Fruit fly (Drosophila melanogaster) whole organism, embryonic: ENCODE results near the gene sinu.
A peak's percentile ranks its signal among the peaks of the same experiment; 100 is the strongest.

ENCODE experiments used
- Atf3 ChIP-seq: fragments of 200-800 bp; sonication (Bioruptor generic); optimal IDR thresholded peaks from 3 replicates; lab custom pipeline; 2016; ENCODE audit warnings: missing biosample characterization, missing genetic modification characterization
- CG12155 ChIP-seq: fragments of 200-800 bp; sonication (Bioruptor generic); optimal IDR thresholded peaks from 3 replicates; lab custom pipeline; 2016; ENCODE audit warnings: missing biosample characterization, missing genetic modification characterization
- CG1233 ChIP-seq: fragments of 200-800 bp; sonication (Bioruptor generic); optimal IDR thresholded peaks from 4 replicates; lab custom pipeline; 2018; ENCODE audit warnings: missing biosample characterization, mild to moderate bottlenecking, missing genetic modification characterization
- CG12391 ChIP-seq: fragments of 200-800 bp; sonication (Bioruptor generic); optimal IDR thresholded peaks from 3 replicates; lab custom pipeline; 2018; ENCODE audit warnings: missing biosample characterization, mild to moderate bottlenecking, missing genetic modification characterization, moderate library complexity
- CG12659 ChIP-seq: fragments of 200-800 bp; sonication (Bioruptor generic); optimal IDR thresholded peaks from 3 replicates; lab custom pipeline; 2017; ENCODE audit warnings: mild to moderate bottlenecking, missing biosample characterization, missing genetic modification reagents, missing genetic modification characterization
- CG13123 ChIP-seq: fragments of 200-800 bp; sonication (Bioruptor generic); optimal IDR thresholded peaks from 2 replicates; lab custom pipeline; 2016; ENCODE audit warnings: missing biosample characterization, missing genetic modification characterization
- CG13287 ChIP-seq: fragments of 200-800 bp; sonication (Bioruptor generic); IDR thresholded peaks from 2 replicates; pipeline ENCODE4 v1.3.6; 2022; ENCODE audit warnings: missing biosample characterization, missing genetic modification characterization; ENCODE audit not compliant: partially characterized antibody
- CG14860 ChIP-seq: fragments of 200-800 bp; sonication (Bioruptor generic); IDR thresholded peaks from 3 replicates; pipeline ENCODE4 v1.3.6; 2022; ENCODE audit warnings: missing biosample characterization, missing genetic modification characterization; ENCODE audit not compliant: partially characterized antibody
- CG1602 ChIP-seq: fragments of 200-800 bp; sonication (Bioruptor generic); optimal IDR thresholded peaks from 3 replicates; lab custom pipeline; 2016; ENCODE audit warnings: missing biosample characterization, missing genetic modification characterization
- CG18262 ChIP-seq: fragments of 200-800 bp; optimal IDR thresholded peaks from 3 replicates; lab custom pipeline; 2019; ENCODE audit warnings: missing biosample characterization, mild to moderate bottlenecking, missing genetic modification characterization, moderate library complexity
- CG33213 ChIP-seq: fragments of 200-800 bp; sonication (Bioruptor generic); optimal IDR thresholded peaks from 3 replicates; lab custom pipeline; 2016; ENCODE audit warnings: missing biosample characterization, missing genetic modification characterization
- CG4820 ChIP-seq: fragments of 200-800 bp; sonication (Bioruptor generic); optimal IDR thresholded peaks from 3 replicates; lab custom pipeline; 2016; ENCODE audit warnings: missing biosample characterization, missing genetic modification characterization
- CG7372 ChIP-seq: fragments of 200-800 bp; sonication (Bioruptor generic); IDR thresholded peaks from 2 replicates; pipeline ENCODE4 v1.3.6; 2022; ENCODE audit warnings: missing biosample characterization, missing genetic modification characterization
- CG7839 ChIP-seq: fragments of 200-800 bp; sonication (Bioruptor generic); optimal IDR thresholded peaks from 3 replicates; lab custom pipeline; 2018; ENCODE audit warnings: missing biosample characterization, mild to moderate bottlenecking, missing genetic modification characterization, moderate library complexity
- CG7928 ChIP-seq: fragments of 200-800 bp; sonication (Bioruptor generic); optimal IDR thresholded peaks from 2 replicates; lab custom pipeline; 2017; ENCODE audit warnings: missing biosample characterization, mild to moderate bottlenecking, missing genetic modification characterization
- CG8765 ChIP-seq: fragments of 200-800 bp; sonication (Bioruptor generic); IDR thresholded peaks from 2 replicates; pipeline ENCODE4 v1.3.6; 2022; ENCODE audit warnings: missing biosample characterization, missing genetic modification characterization
- CG9932 ChIP-seq: fragments of 200-800 bp; sonication (Bioruptor generic); IDR thresholded peaks from 2 replicates; pipeline ENCODE4 v1.3.6; 2022; ENCODE audit warnings: missing biosample characterization, missing genetic modification characterization
- CkIIα-i1 ChIP-seq: fragments of 200-800 bp; sonication (Bioruptor generic); IDR thresholded peaks from 2 replicates; pipeline ENCODE4 v1.3.6; 2022; ENCODE audit warnings: missing biosample characterization, missing genetic modification characterization
- CoRest ChIP-seq: fragments of 200-800 bp; sonication (Bioruptor generic); optimal IDR thresholded peaks from 3 replicates; lab custom pipeline; 2018; ENCODE audit warnings: missing biosample characterization, mild to moderate bottlenecking, missing genetic modification characterization, moderate library complexity
- Ets65A ChIP-seq: fragments of 200-800 bp; sonication (Bioruptor generic); peaks from one replicate; lab custom pipeline; 2016; ENCODE audit warnings: missing biosample characterization, missing genetic modification characterization
- Gug ChIP-seq: fragments of 200-800 bp; sonication (Bioruptor generic); IDR thresholded peaks from 4 replicates; pipeline ENCODE4 v1.3.6; 2022; ENCODE audit warnings: missing biosample characterization, missing genetic modification characterization
- HLH54F ChIP-seq: fragments of 200-800 bp; sonication (Bioruptor generic); optimal IDR thresholded peaks from 3 replicates; lab custom pipeline; 2016; ENCODE audit warnings: missing biosample characterization, missing genetic modification characterization
- Hr51 ChIP-seq, 2 experiments: fragments of 200-800 bp; sonication (Bioruptor generic); optimal IDR thresholded peaks; 2 replicates in 1 of 2; 3 replicates in 1 of 2; lab custom pipeline; 2016 to 2018; ENCODE audit warnings: missing biosample characterization in 2 of 2, missing genetic modification characterization in 2 of 2, mild to moderate bottlenecking in 1 of 2, moderate library complexity in 1 of 2
- Jarid2 ChIP-seq: fragments of 200-800 bp; sonication (Bioruptor generic); optimal IDR thresholded peaks from 3 replicates; lab custom pipeline; 2017; ENCODE audit warnings: mild to moderate bottlenecking, missing biosample characterization, missing genetic modification reagents, missing genetic modification characterization
- Lhr ChIP-seq: fragments of 200-800 bp; sonication (Bioruptor generic); optimal IDR thresholded peaks from 3 replicates; lab custom pipeline; 2017; ENCODE audit warnings: mild to moderate bottlenecking, missing biosample characterization, missing genetic modification reagents, missing genetic modification characterization
- Med ChIP-seq: fragments of 200-800 bp; sonication (Bioruptor generic); peaks from one replicate; lab custom pipeline; 2016; ENCODE audit warnings: missing biosample characterization, missing genetic modification characterization, mild to moderate bottlenecking, inconsistent platforms, moderate library complexity
- Opbp ChIP-seq: fragments of 200-800 bp; sonication (Bioruptor generic); IDR thresholded peaks from 3 replicates; pipeline ENCODE4 v1.3.6; 2022; ENCODE audit warnings: missing biosample characterization, missing genetic modification characterization; ENCODE audit not compliant: partially characterized antibody
- Scr ChIP-seq: fragments of 200-800 bp; sonication (Bioruptor generic); IDR thresholded peaks from 2 replicates; pipeline ENCODE4 v1.3.6; 2022; ENCODE audit warnings: missing biosample characterization, missing genetic modification characterization; ENCODE audit not compliant: partially characterized antibody
- amos ChIP-seq: fragments of 200-800 bp; sonication (Bioruptor generic); IDR thresholded peaks from 2 replicates; pipeline ENCODE4 v1.3.6; 2022; ENCODE audit warnings: missing biosample characterization, missing genetic modification characterization; ENCODE audit not compliant: partially characterized antibody
- bigmax ChIP-seq: fragments of 200-800 bp; sonication (Bioruptor generic); optimal IDR thresholded peaks from 2 replicates; lab custom pipeline; 2018; ENCODE audit warnings: missing biosample characterization, mild to moderate bottlenecking, missing genetic modification characterization
- crc ChIP-seq: fragments of 200-800 bp; sonication (Bioruptor generic); optimal IDR thresholded peaks from 2 replicates; lab custom pipeline; 2016; ENCODE audit warnings: missing biosample characterization, missing genetic modification characterization
- crp ChIP-seq, 2 experiments: fragments of 200-800 bp; sonication (Bioruptor generic); optimal IDR thresholded peaks; 2 replicates in 1 of 2; 3 replicates in 1 of 2; lab custom pipeline; 2017; ENCODE audit warnings: missing biosample characterization in 2 of 2, missing genetic modification characterization in 2 of 2, mild to moderate bottlenecking in 1 of 2, moderate library complexity in 1 of 2
- ftz-f1 ChIP-seq: fragments of 200-800 bp; sonication (Bioruptor generic); optimal IDR thresholded peaks from 2 replicates; lab custom pipeline; 2016; ENCODE audit warnings: missing biosample characterization, missing genetic modification characterization
- hb ChIP-seq: fragments of 200-800 bp; sonication (Bioruptor generic); IDR thresholded peaks from 3 replicates; pipeline ENCODE4 v1.3.6; 2022; ENCODE audit warnings: missing biosample characterization, missing genetic modification characterization; ENCODE audit not compliant: partially characterized antibody
- hbn ChIP-seq: fragments of 200-800 bp; sonication (Bioruptor generic); IDR thresholded peaks from 2 replicates; pipeline ENCODE4 v1.3.6; 2022; ENCODE audit warnings: missing biosample characterization, missing genetic modification characterization; ENCODE audit not compliant: partially characterized antibody
- inv ChIP-seq: fragments of 200-800 bp; sonication (Bioruptor generic); IDR thresholded peaks from 2 replicates; pipeline ENCODE4 v1.3.6; 2022; ENCODE audit warnings: missing biosample characterization, missing genetic modification characterization; ENCODE audit not compliant: partially characterized antibody
- knrl ChIP-seq: fragments of 200-800 bp; sonication (Bioruptor generic); IDR thresholded peaks from 3 replicates; pipeline ENCODE4 v1.3.6; 2022; ENCODE audit warnings: missing biosample characterization, missing genetic modification characterization; ENCODE audit not compliant: partially characterized antibody
- lov ChIP-seq, 2 experiments: fragments of 200-800 bp in 1 of 2; fragments of >200 bp in 1 of 2; sonication (Bioruptor generic) in 1 of 2; IDR thresholded peaks in 1 of 2; optimal IDR thresholded peaks in 1 of 2; 2 replicates in 1 of 2; 3 replicates in 1 of 2; pipeline versions ENCODE4 v1.3.6 to Lab custom; 2017 to 2022; ENCODE audit warnings: missing biosample characterization in 1 of 2, missing genetic modification characterization in 1 of 2
- pros ChIP-seq: fragments of 200-800 bp; sonication (Bioruptor generic); optimal IDR thresholded peaks from 3 replicates; lab custom pipeline; 2019; ENCODE audit warnings: missing biosample characterization, mild to moderate bottlenecking, missing genetic modification characterization, moderate library complexity
- pzg ChIP-seq: fragments of 200-800 bp; sonication (Bioruptor generic); optimal IDR thresholded peaks from 3 replicates; lab custom pipeline; 2018; ENCODE audit warnings: missing biosample characterization, mild to moderate bottlenecking, missing genetic modification characterization, moderate library complexity
- row ChIP-seq: fragments of 200-800 bp; sonication (Bioruptor generic); IDR thresholded peaks from 3 replicates; pipeline ENCODE4 v1.3.6; 2022; ENCODE audit warnings: missing biosample characterization, missing genetic modification characterization
- sna ChIP-seq: fragments of 200-800 bp; sonication (Bioruptor generic); IDR thresholded peaks from 2 replicates; pipeline ENCODE4 v1.3.6; 2022; ENCODE audit warnings: missing biosample characterization, missing genetic modification characterization; ENCODE audit not compliant: partially characterized antibody
- ssp ChIP-seq: fragments of 200-800 bp; sonication (Bioruptor generic); IDR thresholded peaks from 2 replicates; pipeline ENCODE4 v1.3.6; 2022; ENCODE audit warnings: missing biosample characterization, missing genetic modification characterization
- tin ChIP-seq: fragments of 200-800 bp; sonication (Bioruptor generic); optimal IDR thresholded peaks from 3 replicates; lab custom pipeline; 2016; ENCODE audit warnings: missing biosample characterization, missing genetic modification characterization
- ttk ChIP-seq: fragments of 200-800 bp; sonication (Bioruptor generic); IDR thresholded peaks from 2 replicates; pipeline ENCODE4 v2.1.2; 2022; ENCODE audit warnings: missing biosample characterization, missing genetic modification characterization
- vnd ChIP-seq: fragments of 200-800 bp; sonication (Bioruptor generic); IDR thresholded peaks from 3 replicates; pipeline ENCODE4 v1.3.6; 2022; ENCODE audit warnings: missing biosample characterization, missing genetic modification characterization; ENCODE audit not compliant: partially characterized antibody
- yki ChIP-seq: fragments of >200 bp; optimal IDR thresholded peaks from 3 replicates; lab custom pipeline; 2018
- zfh2 ChIP-seq: fragments of 200-800 bp; sonication (Bioruptor generic); optimal IDR thresholded peaks from 2 replicates; lab custom pipeline; 2016; ENCODE audit warnings: missing biosample characterization, missing genetic modification characterization

sinu gene

dm6 chr3L:5603860-5604415, 42.5 kb upstream of the sinu start, which contains the start of gene TM9SF3 (continued):
- peak; percentile 48 for TF ChIP-seq CG12391
- TF ChIP-seq vnd (GFP tag; lab: Robert Waterston, UW) = peak; percentile 90
- TF ChIP-seq knrl (GFP tag; lab: Robert Waterston, UW) = peak; percentile 89
- TF ChIP-seq CG12155 (GFP tag; lab: Kevin White, UChicago) = peak; percentile 34
- TF ChIP-seq inv (GFP tag; lab: Robert Waterston, UW) = peak; percentile 83
- TF ChIP-seq HLH54F = peak; percentile 7
- TF ChIP-seq pros (GFP tag; lab: Kevin White, UChicago) = no peak
- TF ChIP-seq Jarid2 (GFP tag; lab: Kevin White, UChicago) = peak; percentile 4
- peak; percentile 55 for TF ChIP-seq pzg
- peak; percentile 22 for TF ChIP-seq zfh2 (GFP tag; lab: Kevin White, UChicago)
- TF ChIP-seq CkIIα-i1 (GFP tag; lab: Robert Waterston, UW) = 0 out of 2 replicates have a peak, but pooled peaks have one; percentile 21
- TF ChIP-seq ftz-f1 (GFP tag; lab: Kevin White, UChicago) = no peak
- no peak for TF ChIP-seq Atf3 (GFP tag; lab: Kevin White, UChicago)
- peak; percentile 33 for TF ChIP-seq CG33213 (GFP tag; lab: Kevin White, UChicago)
- TF ChIP-seq row (GFP tag; lab: Robert Waterston, UW) = peak; percentile 78
- no peak for TF ChIP-seq CG8765 (GFP tag; lab: Robert Waterston, UW)
- peak; percentile 28 for TF ChIP-seq Lhr (GFP tag; lab: Kevin White, UChicago)
- TF ChIP-seq CG7372 = no peak
- no peak for TF ChIP-seq bigmax (GFP tag; lab: Kevin White, UChicago)
- 0 out of 2 replicates have a peak, but pooled peaks have one; percentile 22 for TF ChIP-seq ssp (GFP tag; lab: Robert Waterston, UW)
- peak; percentile 9 for TF ChIP-seq CG7928
- TF ChIP-seq CG7839 (tag; lab: Kevin White, UChicago) = no peak
- peak; percentile 94 for TF ChIP-seq Ets65A (GFP tag; lab: Kevin White, UChicago)
- peak; percentile 57 for TF ChIP-seq CG12659 (GFP tag; lab: Kevin White, UChicago)
- peak; percentile 64 for TF ChIP-seq CG9932 (GFP tag; lab: Robert Waterston, UW)
- peak; percentile 92 for TF ChIP-seq Scr
- TF ChIP-seq hb (GFP tag; lab: Robert Waterston, UW) = peak; percentile 85
- TF ChIP-seq CG4820 (GFP tag; lab: Kevin White, UChicago) = no peak
- TF ChIP-seq CG18262 = peak; percentile 24
- peak; percentile 87 for TF ChIP-seq sna (GFP tag; lab: Robert Waterston, UW)
- TF ChIP-seq CG14860 = peak; percentile 85; the same call in 2 of the 3 replicates
- peak in 1 of 2 experiments; percentile 32 for TF ChIP-seq Hr51 (GFP tag; optimal IDR thresholded peaks at IDR 0.05; lab: Kevin White, UChicago)
- TF ChIP-seq tin = peak; percentile 19
- peak; percentile 82 for TF ChIP-seq amos
- TF ChIP-seq Opbp (GFP tag; lab: Robert Waterston, UW) = peak; percentile 78
- TF ChIP-seq CG1233 = peak; percentile 4
- TF ChIP-seq CG13287 (GFP tag; lab: Robert Waterston, UW) = peak; percentile 89
- peak; percentile 59 for TF ChIP-seq Med (GFP tag; lab: Kevin White, UChicago)
- TF ChIP-seq yki (lab: Kevin White, UChicago) = peak; percentile 26
- TF ChIP-seq CG13123 = no peak
- TF ChIP-seq CoRest (tag; lab: Kevin White, UChicago) = peak; percentile 41
- TF ChIP-seq crc (GFP tag; lab: Kevin White, UChicago) = no peak
- TF ChIP-seq hbn (GFP tag; lab: Robert Waterston, UW) = peak; percentile 68
- 0 out of 4 replicates have a peak, but pooled peaks have one; percentile 9 for TF ChIP-seq Gug (GFP tag; lab: Robert Waterston, UW)
- TF ChIP-seq crp (GFP tag; optimal IDR thresholded peaks at IDR 0.05; lab: Kevin White, UChicago) = peak in 1 of 2 experiments; percentile 4
- TF ChIP-seq lov (optimal IDR thresholded peaks at IDR 0.05; lab: Kevin White, UChicago) = no peak
- no peak for TF ChIP-seq lov (GFP tag; IDR thresholded peaks at IDR 0.05; lab: Robert Waterston, UW)
- peak; percentile 50; the same call in 1 of the 2 replicates for TF ChIP-seq ttk (GFP tag; lab: Robert Waterston, UW)
- TF ChIP-seq CG1602 (GFP tag; lab: Kevin White, UChicago) = peak; percentile 22
